Worm (Caenorhabditis elegans): ENCODE data around the gene pos-1.

DNA sequence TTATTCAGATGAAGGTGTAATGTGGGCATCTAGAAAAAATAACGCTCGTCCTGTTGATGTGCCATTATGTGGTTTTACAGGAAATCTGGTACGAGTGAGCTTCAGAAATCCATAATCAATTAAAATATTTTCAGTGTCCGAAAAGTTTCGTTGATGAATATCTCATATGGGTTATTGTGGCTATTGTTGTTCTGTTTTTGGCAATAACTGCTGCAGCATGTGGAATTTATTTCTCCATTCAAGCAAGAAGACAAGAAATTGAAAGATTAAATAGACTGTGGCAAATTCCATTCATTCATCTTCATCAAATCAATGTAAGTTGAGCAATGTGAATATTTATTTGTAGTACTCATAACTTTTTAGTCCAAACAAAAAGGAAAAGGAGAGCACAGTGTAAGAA, 24.6 kb upstream of the pos-1 start:
- TF ChIP-seq ama-1 (optimal IDR thresholded peaks at IDR 0.05) (no peak), ztf-4 (tag; optimal IDR thresholded peaks at IDR 0.05) (no peak), zag-1 (tag; optimal IDR thresholded peaks at IDR 0.05) (no peak), fkh-10 (GFP tag; optimal IDR thresholded peaks at IDR 0.05) (no peak), unc-39 (tag; optimal IDR thresholded peaks at IDR 0.05) (no peak), nfya-1 (tag; optimal IDR thresholded peaks at IDR 0.05; ENCODE audit: insufficient read depth) (no peak), ztf-11 (tag; optimal IDR thresholded peaks at IDR 0.05) (no peak), nhr-77 (tag; optimal IDR thresholded peaks at IDR 0.05) (no peak)

Measured in whole organism, L3 larva.